Fruit fly (Drosophila melanogaster): Measurements from ENCODE around the gene CG6793.

- no peak for TF ChIP-seq Vsx2 (GFP tag; optimal IDR thresholded peaks at IDR 0.05; ENCODE audit: partially characterized antibody)
- TF ChIP-seq usp (GFP tag; optimal IDR thresholded peaks at IDR 0.05) = no peak
- no peak for TF ChIP-seq dsf (GFP tag; optimal IDR thresholded peaks at IDR 0.05; ENCODE audit: borderline replicate concordance)
- TF ChIP-seq Dfd (GFP tag; optimal IDR thresholded peaks at IDR 0.05) = no peak
Observed at dm6 chr3L:12024947-12025346, 17.2 kb upstream of the CG6793 start.

Data from whole organism, wandering third instar larva.